Worm (Caenorhabditis elegans) whole organism, L4 larva: Measurements from ENCODE around the gene srbc-71.

ENCODE experiments used
- ceh-62 ChIP-seq: sonication (generic microtip); optimal IDR thresholded peaks from 2 replicates; lab custom pipeline; 2017; ENCODE audit warnings: missing biosample characterization, missing genetic modification characterization
- fkh-10 ChIP-seq: fragments of 150-350 bp; optimal IDR thresholded peaks from 2 replicates; lab custom pipeline; 2014; ENCODE audit warnings: missing biosample characterization, missing genetic modification reagents, missing genetic modification characterization
- madf-9 ChIP-seq: fragments of 200-800 bp; sonication (Bioruptor generic); conservative IDR thresholded peaks from 2 replicates; pipeline ENCODE4 v1.3.6; 2022; ENCODE audit warnings: missing genetic modification reagents, missing genetic modification characterization, missing compliant biosample characterization
- snpc-4 ChIP-seq: fragments of 150-350 bp; optimal IDR thresholded peaks from 2 replicates; lab custom pipeline; 2014; ENCODE audit warnings: missing biosample characterization, missing genetic modification characterization

DNA sequence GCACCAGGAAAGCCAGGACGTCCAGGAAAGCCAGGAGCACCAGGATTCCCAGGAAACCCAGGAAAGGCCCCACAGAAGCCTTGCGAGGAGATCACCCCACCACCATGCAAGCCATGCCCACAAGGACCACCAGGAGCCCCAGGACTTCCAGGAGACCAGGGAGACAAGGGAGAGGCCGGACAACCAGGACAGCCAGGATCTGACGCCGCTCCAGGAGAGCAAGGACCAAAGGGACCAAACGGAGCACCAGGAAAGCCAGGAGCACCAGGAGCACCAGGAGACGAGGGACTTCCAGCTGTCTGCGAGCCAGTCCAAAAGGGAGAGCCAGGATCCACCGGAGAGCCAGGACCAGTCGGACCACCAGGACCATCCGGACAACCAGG is 10.3 kb upstream of the srbc-71 start:
- no peak for TF ChIP-seq ceh-62
- no peak for TF ChIP-seq fkh-10
- no peak for TF ChIP-seq snpc-4 (tag; lab: Kevin White, UChicago)
- TF ChIP-seq madf-9 (GFP tag; lab: Robert Waterston, UW) = no peak
